Fruit fly (Drosophila melanogaster) whole organism, embryonic: ENCODE measurements around the gene fbl.

Experiments used
- CG7928 ChIP-seq: fragments of 200-800 bp; sonication (Bioruptor generic); optimal IDR thresholded peaks from 2 replicates; lab custom pipeline; 2017; ENCODE audit warnings: missing biosample characterization, mild to moderate bottlenecking, missing genetic modification characterization
- CG8478 ChIP-seq: fragments of >200 bp; optimal IDR thresholded peaks from 2 replicates; lab custom pipeline; 2018
- HLH4C ChIP-seq: fragments of 200-800 bp; sonication (Bioruptor generic); IDR thresholded peaks from 3 replicates; pipeline ENCODE4 v1.3.6; 2022; ENCODE audit warnings: missing biosample characterization, missing genetic modification characterization; ENCODE audit not compliant: partially characterized antibody
- sc ChIP-seq, 3 experiments: fragments of >200 bp in 2 of 3; fragments of 200-800 bp in 1 of 3; sonication (Bioruptor generic) in 1 of 3; optimal IDR thresholded peaks; 2 replicates in 2 of 3; 3 replicates in 1 of 3; lab custom pipeline; 2017; ENCODE audit warnings: mild to moderate bottlenecking in 1 of 3, missing biosample characterization in 1 of 3, missing genetic modification characterization in 1 of 3, missing genetic modification reagents in 1 of 3

fbl gene

dm6 chr3L:20440902-20441429, 56.7 kb downstream of the fbl start (continued):
- no peak for TF ChIP-seq sc (optimal IDR thresholded peaks at IDR 0.05; lab: Kevin White, UChicago)
- no peak for TF ChIP-seq sc (GFP tag; optimal IDR thresholded peaks at IDR 0.05; lab: Kevin White, UChicago)
- TF ChIP-seq CG8478 (lab: Kevin White, UChicago) = no peak
- no peak for TF ChIP-seq HLH4C (GFP tag; lab: Robert Waterston, UW)
- no peak for TF ChIP-seq CG7928 (GFP tag; lab: Kevin White, UChicago)
